Fruit fly (Drosophila melanogaster) whole organism, prepupa: ENCODE measurements around the gene cue.
A peak's percentile ranks its signal among the peaks of the same experiment; 100 is the strongest.

Source experiments
- Blimp-1 ChIP-seq: fragments of 200-800 bp; sonication (Bioruptor generic); optimal IDR thresholded peaks from 3 replicates; lab custom pipeline; 2017; ENCODE audit warnings: missing biosample characterization, missing genetic modification characterization, mild to moderate bottlenecking, moderate library complexity, missing genetic modification reagents
- CG11762 ChIP-seq: fragments of 200-800 bp; sonication (Bioruptor generic); optimal IDR thresholded peaks from 3 replicates; lab custom pipeline; 2016; ENCODE audit warnings: missing biosample characterization, missing genetic modification characterization; ENCODE audit not compliant: insufficient read depth
- CG16779 ChIP-seq: fragments of 200-800 bp; sonication (Bioruptor generic); optimal IDR thresholded peaks from 3 replicates; lab custom pipeline; 2017; ENCODE audit warnings: missing biosample characterization, mild to moderate bottlenecking, missing genetic modification characterization
- CG31627 ChIP-seq: fragments of 200-800 bp; sonication (Bioruptor generic); optimal IDR thresholded peaks from 3 replicates; lab custom pipeline; 2016; ENCODE audit warnings: missing biosample characterization, missing genetic modification characterization
- CG6808 ChIP-seq: fragments of 200-800 bp; sonication (Bioruptor generic); optimal IDR thresholded peaks from 3 replicates; lab custom pipeline; 2017; ENCODE audit warnings: missing biosample characterization, missing genetic modification characterization, mild to moderate bottlenecking, moderate library complexity, missing genetic modification reagents
- CG6854 ChIP-seq: fragments of 200-800 bp; sonication (Bioruptor generic); optimal IDR thresholded peaks from 2 replicates; lab custom pipeline; 2017; ENCODE audit warnings: missing biosample characterization, mild to moderate bottlenecking, missing genetic modification characterization
- CG8319 ChIP-seq: fragments of 200-800 bp; sonication (Bioruptor generic); optimal IDR thresholded peaks from 3 replicates; lab custom pipeline; 2016; ENCODE audit warnings: missing biosample characterization, missing genetic modification characterization
- CG9139 ChIP-seq: fragments of 200-800 bp; sonication (Bioruptor generic); optimal IDR thresholded peaks from 3 replicates; lab custom pipeline; 2017; ENCODE audit warnings: missing biosample characterization, mild to moderate bottlenecking, missing genetic modification characterization
- Gug ChIP-seq: fragments of 200-800 bp; sonication (Bioruptor generic); IDR thresholded peaks from 2 replicates; pipeline ENCODE4 v1.3.6; 2022; ENCODE audit warnings: missing biosample characterization, missing genetic modification characterization
- Lpt ChIP-seq: fragments of 200-800 bp; sonication (Bioruptor generic); optimal IDR thresholded peaks from 3 replicates; lab custom pipeline; 2016; ENCODE audit warnings: missing biosample characterization, missing genetic modification characterization
- Met ChIP-seq: fragments of 200-800 bp; sonication (Bioruptor generic); optimal IDR thresholded peaks from 3 replicates; lab custom pipeline; 2016; ENCODE audit warnings: missing biosample characterization, missing genetic modification characterization
- eg ChIP-seq: fragments of 200-800 bp; sonication (Bioruptor generic); IDR thresholded peaks from 3 replicates; pipeline ENCODE4 v1.3.6; 2022; ENCODE audit warnings: missing biosample characterization, missing genetic modification characterization
- net ChIP-seq: fragments of 200-800 bp; sonication (Bioruptor generic); optimal IDR thresholded peaks from 3 replicates; lab custom pipeline; 2016; ENCODE audit warnings: missing biosample characterization, missing genetic modification characterization

dm6 chr3L:1457281-1457680, 59.8 kb downstream of the cue start:
- TF ChIP-seq CG31627 (peak; percentile 68), CG9139 (GFP tag; lab: Kevin White, UChicago) (no peak), CG8319 (GFP tag; lab: Kevin White, UChicago) (peak; percentile 12), Blimp-1 (no peak), CG11762 (GFP tag; lab: Kevin White, UChicago) (no peak), eg (GFP tag; lab: Robert Waterston, UW) (no peak), net (GFP tag; lab: Kevin White, UChicago) (peak; percentile 41), Gug (no peak), CG16779 (tag; lab: Kevin White, UChicago) (no peak), CG6808 (GFP tag; lab: Kevin White, UChicago) (no peak), Met (GFP tag; lab: Kevin White, UChicago) (peak; percentile 77), Lpt (GFP tag; lab: Kevin White, UChicago) (no peak), CG6854 (no peak)
